Fruit fly (Drosophila melanogaster) whole organism, prepupa: Measurements from ENCODE around the gene Sce.

Experiments used
- Blimp-1 ChIP-seq: fragments of 200-800 bp; sonication (Bioruptor generic); optimal IDR thresholded peaks from 3 replicates; lab custom pipeline; 2017; ENCODE audit warnings: missing biosample characterization, missing genetic modification characterization, mild to moderate bottlenecking, moderate library complexity, missing genetic modification reagents
- CG10631 ChIP-seq: fragments of 200-800 bp; sonication (Bioruptor generic); optimal IDR thresholded peaks from 2 replicates; lab custom pipeline; 2016; ENCODE audit warnings: missing biosample characterization, missing genetic modification characterization
- CG10669 ChIP-seq: fragments of 200-800 bp; sonication (Bioruptor generic); optimal IDR thresholded peaks from 3 replicates; lab custom pipeline; 2018; ENCODE audit warnings: missing biosample characterization, mild to moderate bottlenecking, missing genetic modification characterization, moderate library complexity
- CG11294 ChIP-seq: fragments of 200-800 bp; sonication (Bioruptor generic); IDR thresholded peaks from 2 replicates; pipeline ENCODE4 v1.3.6; 2022; ENCODE audit warnings: missing biosample characterization, missing genetic modification characterization
- CG11902 ChIP-seq: fragments of 200-800 bp; sonication (Bioruptor generic); optimal IDR thresholded peaks from 3 replicates; lab custom pipeline; 2016; ENCODE audit warnings: missing biosample characterization, missing genetic modification characterization
- CG15336 ChIP-seq: fragments of 200-800 bp; sonication (Bioruptor generic); IDR thresholded peaks from 2 replicates; pipeline ENCODE4 v1.3.6; 2022; ENCODE audit warnings: missing biosample characterization, missing genetic modification characterization
- CG1621 ChIP-seq: fragments of 200-800 bp; sonication (Bioruptor generic); optimal IDR thresholded peaks from 3 replicates; lab custom pipeline; 2018; ENCODE audit warnings: missing biosample characterization, mild to moderate bottlenecking, missing genetic modification characterization
- CG3032 ChIP-seq: fragments of 200-800 bp; optimal IDR thresholded peaks from 2 replicates; lab custom pipeline; 2019; ENCODE audit warnings: missing biosample characterization, mild to moderate bottlenecking, missing genetic modification characterization, moderate library complexity
- CG31627 ChIP-seq: fragments of 200-800 bp; sonication (Bioruptor generic); optimal IDR thresholded peaks from 3 replicates; lab custom pipeline; 2016; ENCODE audit warnings: missing biosample characterization, missing genetic modification characterization
- CG32006 ChIP-seq: fragments of 200-800 bp; sonication (Bioruptor generic); optimal IDR thresholded peaks from 3 replicates; lab custom pipeline; 2017; ENCODE audit warnings: missing biosample characterization, mild to moderate bottlenecking, missing genetic modification characterization
- CG4318 ChIP-seq: fragments of 200-800 bp; sonication (Bioruptor generic); optimal IDR thresholded peaks from 3 replicates; lab custom pipeline; 2017; ENCODE audit warnings: missing biosample characterization, mild to moderate bottlenecking, missing genetic modification characterization
- CG6163 ChIP-seq: fragments of 200-800 bp; sonication (Bioruptor generic); IDR thresholded peaks from 3 replicates; pipeline ENCODE4 v1.3.6; 2022; ENCODE audit warnings: missing biosample characterization, missing genetic modification characterization
- CG6276 ChIP-seq: fragments of 200-800 bp; sonication (Bioruptor generic); optimal IDR thresholded peaks from 2 replicates; lab custom pipeline; 2017; ENCODE audit warnings: missing biosample characterization, mild to moderate bottlenecking, missing genetic modification characterization
- CG6792 ChIP-seq: fragments of 200-800 bp; sonication (Bioruptor generic); optimal IDR thresholded peaks from 3 replicates; lab custom pipeline; 2016; ENCODE audit warnings: missing biosample characterization, missing genetic modification characterization
- CG6808 ChIP-seq: fragments of 200-800 bp; sonication (Bioruptor generic); optimal IDR thresholded peaks from 3 replicates; lab custom pipeline; 2017; ENCODE audit warnings: missing biosample characterization, missing genetic modification characterization, mild to moderate bottlenecking, moderate library complexity, missing genetic modification reagents
- CG6854 ChIP-seq: fragments of 200-800 bp; sonication (Bioruptor generic); optimal IDR thresholded peaks from 2 replicates; lab custom pipeline; 2017; ENCODE audit warnings: missing biosample characterization, mild to moderate bottlenecking, missing genetic modification characterization
- CG8319 ChIP-seq: fragments of 200-800 bp; sonication (Bioruptor generic); optimal IDR thresholded peaks from 3 replicates; lab custom pipeline; 2016; ENCODE audit warnings: missing biosample characterization, missing genetic modification characterization
- Eip75B ChIP-seq: fragments of 200-800 bp; sonication (Bioruptor generic); optimal IDR thresholded peaks from 3 replicates; lab custom pipeline; 2016; ENCODE audit warnings: missing biosample characterization, missing genetic modification characterization
- Eip78C ChIP-seq: fragments of 200-800 bp; sonication (Bioruptor generic); peaks from one replicate; lab custom pipeline; 2016; ENCODE audit warnings: missing biosample characterization, missing genetic modification characterization
- Ets96B ChIP-seq: fragments of 200-800 bp; optimal IDR thresholded peaks from 2 replicates; lab custom pipeline; 2019; ENCODE audit warnings: missing biosample characterization, mild to moderate bottlenecking, missing genetic modification characterization, moderate library complexity
- Gug ChIP-seq: fragments of 200-800 bp; sonication (Bioruptor generic); IDR thresholded peaks from 2 replicates; pipeline ENCODE4 v1.3.6; 2022; ENCODE audit warnings: missing biosample characterization, missing genetic modification characterization
- Hr38 ChIP-seq: sonication (Bioruptor generic); optimal IDR thresholded peaks from 2 replicates; lab custom pipeline; 2016; ENCODE audit warnings: missing biosample characterization, missing genetic modification characterization
- Hr39 ChIP-seq: fragments of 200-800 bp; sonication (Bioruptor generic); optimal IDR thresholded peaks from 2 replicates; lab custom pipeline; 2016; ENCODE audit warnings: missing biosample characterization, missing genetic modification characterization
- Hr4 ChIP-seq: fragments of 200-800 bp; sonication (Bioruptor generic); optimal IDR thresholded peaks from 3 replicates; lab custom pipeline; 2016; ENCODE audit warnings: missing biosample characterization, missing genetic modification characterization
- Met ChIP-seq: fragments of 200-800 bp; sonication (Bioruptor generic); optimal IDR thresholded peaks from 3 replicates; lab custom pipeline; 2016; ENCODE audit warnings: missing biosample characterization, missing genetic modification characterization
- OdsH ChIP-seq: fragments of 200-800 bp; sonication (Bioruptor generic); optimal IDR thresholded peaks from 3 replicates; lab custom pipeline; 2016; ENCODE audit warnings: missing biosample characterization, missing genetic modification characterization
- Smox ChIP-seq: fragments of 200-800 bp; sonication (Bioruptor generic); optimal IDR thresholded peaks from 3 replicates; lab custom pipeline; 2016; ENCODE audit warnings: missing biosample characterization, missing genetic modification characterization
- Sox102F ChIP-seq: fragments of 200-800 bp; sonication (Bioruptor generic); optimal IDR thresholded peaks from 2 replicates; lab custom pipeline; 2016; ENCODE audit warnings: missing biosample characterization, mild to moderate bottlenecking, missing genetic modification characterization
- Sox14 ChIP-seq: fragments of 200-800 bp; sonication (Bioruptor generic); optimal IDR thresholded peaks from 3 replicates; lab custom pipeline; 2016; ENCODE audit warnings: missing biosample characterization, missing genetic modification characterization
- achi ChIP-seq: fragments of 200-800 bp; sonication (Bioruptor generic); optimal IDR thresholded peaks from 3 replicates; lab custom pipeline; 2016; ENCODE audit warnings: missing biosample characterization, missing genetic modification characterization
- acj6 ChIP-seq: fragments of 200-800 bp; sonication (Bioruptor generic); optimal IDR thresholded peaks from 3 replicates; lab custom pipeline; 2016; ENCODE audit warnings: missing biosample characterization, missing genetic modification characterization
- cyc ChIP-seq: fragments of 200-800 bp; sonication (Bioruptor generic); optimal IDR thresholded peaks from 3 replicates; lab custom pipeline; 2016; ENCODE audit warnings: missing biosample characterization, missing genetic modification characterization
- dac ChIP-seq: fragments of 200-800 bp; sonication (Bioruptor generic); optimal IDR thresholded peaks from 2 replicates; lab custom pipeline; 2017; ENCODE audit warnings: missing biosample characterization, mild to moderate bottlenecking, missing genetic modification characterization
- dsx ChIP-seq: fragments of 200-800 bp; optimal IDR thresholded peaks from 3 replicates; lab custom pipeline; 2019; ENCODE audit warnings: missing biosample characterization, mild to moderate bottlenecking, missing genetic modification characterization, moderate library complexity; ENCODE audit not compliant: poor library complexity, severe bottlenecking
- fd59A ChIP-seq: fragments of 200-800 bp; sonication (Bioruptor generic); optimal IDR thresholded peaks from 2 replicates; lab custom pipeline; 2017; ENCODE audit warnings: missing biosample characterization, mild to moderate bottlenecking, missing genetic modification characterization, missing genetic modification reagents
- fd85E ChIP-seq: fragments of 200-800 bp; sonication (Bioruptor generic); optimal IDR thresholded peaks from 3 replicates; lab custom pipeline; 2016; ENCODE audit warnings: missing biosample characterization, missing genetic modification characterization
- fkh ChIP-seq: fragments of 200-800 bp; sonication (Bioruptor generic); optimal IDR thresholded peaks from 3 replicates; lab custom pipeline; 2017; ENCODE audit warnings: missing biosample characterization, mild to moderate bottlenecking, missing genetic modification characterization, moderate library complexity
- lz ChIP-seq: fragments of 200-800 bp; sonication (Bioruptor generic); optimal IDR thresholded peaks from 3 replicates; lab custom pipeline; 2016; ENCODE audit warnings: missing biosample characterization, missing genetic modification characterization
- pdm3 ChIP-seq: fragments of 200-800 bp; sonication (Bioruptor generic); optimal IDR thresholded peaks from 3 replicates; lab custom pipeline; 2016; ENCODE audit warnings: missing biosample characterization, missing genetic modification characterization
- salr ChIP-seq, 2 experiments: fragments of 200-800 bp; sonication (Bioruptor generic); optimal IDR thresholded peaks; 3 replicates each; lab custom pipeline; 2016 to 2018; ENCODE audit warnings: missing biosample characterization in 2 of 2, missing genetic modification characterization in 2 of 2, mild to moderate bottlenecking in 1 of 2
- spab ChIP-seq: fragments of 200-800 bp; sonication (Bioruptor generic); optimal IDR thresholded peaks from 2 replicates; lab custom pipeline; 2017; ENCODE audit warnings: missing biosample characterization, mild to moderate bottlenecking, missing genetic modification characterization, missing genetic modification reagents

Gene Sce

dm6 chr3R:27655109-27655508 is 26.7 kb downstream of the Sce start (continued):
- TF ChIP-seq CG10631 (GFP tag; lab: Kevin White, UChicago) (no peak), salr (GFP tag; optimal IDR thresholded peaks at IDR 0.05; lab: Kevin White, UChicago) (peak in 1 of 2 experiments; percentile 25), spab (GFP tag; lab: Kevin White, UChicago) (no peak), Met (GFP tag; lab: Kevin White, UChicago) (no peak), Ets96B (tag; lab: Kevin White, UChicago) (peak; percentile 40), Hr4 (GFP tag; lab: Kevin White, UChicago) (peak; percentile 37), dsx (GFP tag; lab: Kevin White, UChicago) (no peak), CG10669 (GFP tag; lab: Kevin White, UChicago) (peak; percentile 34), Eip78C (GFP tag; lab: Kevin White, UChicago) (peak; percentile 69), CG4318 (GFP tag; lab: Kevin White, UChicago) (no peak), achi (GFP tag; lab: Kevin White, UChicago) (peak; percentile 42), Smox (peak; percentile 2), CG31627 (no peak), fd85E (GFP tag; lab: Kevin White, UChicago) (no peak), Sox14 (GFP tag; lab: Kevin White, UChicago) (no peak), CG32006 (peak; percentile 58), acj6 (GFP tag; lab: Kevin White, UChicago) (peak; percentile 16), CG6808 (GFP tag; lab: Kevin White, UChicago) (no peak), CG6276 (GFP tag; lab: Kevin White, UChicago) (peak; percentile 57), Blimp-1 (no peak), Eip75B (GFP tag; lab: Kevin White, UChicago) (peak; percentile 40), CG11902 (GFP tag; lab: Kevin White, UChicago) (no peak), CG8319 (GFP tag; lab: Kevin White, UChicago) (no peak), CG3032 (tag; lab: Kevin White, UChicago) (no peak), Sox102F (GFP tag; lab: Kevin White, UChicago) (no peak), Hr39 (no peak), cyc (no peak), CG6792 (GFP tag; lab: Kevin White, UChicago) (no peak)

dm6 chr3R:27652156-27652810 is 29.5 kb downstream of the Sce start, which contains the start of gene RpS10a:
RpS10a (plus strand) TSS chr3R:27652760.
- TF ChIP-seq CG6163 (GFP tag; lab: Robert Waterston, UW) = 0 out of 3 replicates have a peak, but pooled peaks have one; percentile 14
- peak; percentile 56 for TF ChIP-seq Eip78C (GFP tag; lab: Kevin White, UChicago)
- TF ChIP-seq CG32006 = no peak

DNA sequence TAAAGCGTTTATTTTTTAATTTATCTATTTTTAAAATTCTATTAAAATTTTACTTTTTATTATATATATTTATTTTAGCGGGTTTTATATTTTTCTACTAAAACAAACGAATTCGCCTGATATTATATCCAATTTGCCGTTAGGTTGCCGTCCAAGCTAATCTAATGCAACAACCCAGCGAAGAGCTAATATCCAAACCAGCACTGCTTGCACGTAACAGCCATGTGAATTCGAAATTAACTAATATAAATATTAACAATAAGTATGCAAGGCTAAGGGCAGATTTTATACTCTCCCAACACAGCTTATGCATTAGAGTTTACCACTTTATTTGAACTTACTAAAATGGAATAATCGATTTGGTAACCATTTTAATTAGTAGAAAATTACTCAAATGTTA is 30.1 kb downstream of the Sce start:
- TF ChIP-seq Hr38 (no peak), fkh (GFP tag; lab: Kevin White, UChicago) (no peak), Sox102F (GFP tag; lab: Kevin White, UChicago) (no peak), CG6854 (GFP tag; lab: Kevin White, UChicago) (no peak), OdsH (no peak), pdm3 (GFP tag; lab: Kevin White, UChicago) (no peak), Gug (GFP tag; lab: Robert Waterston, UW) (no peak), CG11294 (no peak), fd59A (GFP tag; lab: Kevin White, UChicago) (no peak), Eip75B (GFP tag; lab: Kevin White, UChicago) (no peak), CG6276 (GFP tag; lab: Kevin White, UChicago) (no peak), CG1621 (tag; lab: Kevin White, UChicago) (no peak), lz (GFP tag; lab: Kevin White, UChicago) (no peak), CG15336 (GFP tag; lab: Robert Waterston, UW) (no peak), salr (GFP tag; optimal IDR thresholded peaks at IDR 0.05; lab: Kevin White, UChicago) (no peak), Met (GFP tag; lab: Kevin White, UChicago) (no peak), dac (GFP tag; lab: Kevin White, UChicago) (no peak), CG32006 (no peak)
